Fruit fly (Drosophila melanogaster) Kc167 (cell line): ENCODE measurements around the gene CG10866.

Experiments used
- Myc ChIP-seq: fragments of >200 bp; optimal IDR thresholded peaks from 2 replicates; lab custom pipeline; 2017; ENCODE audit warnings: missing external identifiers
- Sin3A ChIP-seq: fragments of >200 bp; optimal IDR thresholded peaks from 2 replicates; lab custom pipeline; 2018; ENCODE audit warnings: missing external identifiers
- h ChIP-seq: fragments of >200 bp; optimal IDR thresholded peaks from 3 replicates; lab custom pipeline; 2018; ENCODE audit warnings: missing external identifiers
- insv ChIP-seq: fragments of >200 bp; optimal IDR thresholded peaks from 3 replicates; lab custom pipeline; 2018; ENCODE audit warnings: missing external identifiers
- psq ChIP-seq: fragments of >200 bp; optimal IDR thresholded peaks from 2 replicates; lab custom pipeline; 2017; ENCODE audit warnings: missing external identifiers
- ttk ChIP-seq: sonication (Bioruptor generic); optimal IDR thresholded peaks from 2 replicates; lab custom pipeline; 2017; ENCODE audit warnings: missing external identifiers

Gene CG10866

dm6 chr3L:3960877-3961417 lies 23.2 kb upstream of the CG10866 start:
- TF ChIP-seq ttk (no peak), Sin3A (lab: Kevin White, UChicago) (no peak), h (lab: Kevin White, UChicago) (no peak), Myc (lab: Kevin White, UChicago) (no peak), psq (lab: Kevin White, UChicago) (no peak), insv (lab: Kevin White, UChicago) (no peak)

- TF ChIP-seq Myc (lab: Kevin White, UChicago) (no peak), Sin3A (lab: Kevin White, UChicago) (no peak), psq (lab: Kevin White, UChicago) (no peak), insv (lab: Kevin White, UChicago) (no peak), ttk (no peak), h (lab: Kevin White, UChicago) (no peak)
Measured at dm6 chr3L:3952468-3952867, 14.7 kb upstream of the CG10866 start, which contains the start of gene CG14984. Gene CG14984 (minus strand): TSS chr3L:3952550.

- TF ChIP-seq Sin3A (lab: Kevin White, UChicago), result no peak
- no peak for TF ChIP-seq h (lab: Kevin White, UChicago)
- no peak for TF ChIP-seq insv (lab: Kevin White, UChicago)
- TF ChIP-seq Myc (lab: Kevin White, UChicago), result no peak
- TF ChIP-seq ttk, result no peak
- TF ChIP-seq psq (lab: Kevin White, UChicago), result no peak
Measured at dm6 chr3L:3951875-3952274, 14.1 kb upstream of the CG10866 start.

- TF ChIP-seq ttk, result no peak
- no peak for TF ChIP-seq psq (lab: Kevin White, UChicago)
- TF ChIP-seq Myc (lab: Kevin White, UChicago), result no peak
- no peak for TF ChIP-seq Sin3A (lab: Kevin White, UChicago)
- TF ChIP-seq h (lab: Kevin White, UChicago), result no peak
- no peak for TF ChIP-seq insv (lab: Kevin White, UChicago)
Measured at dm6 chr3L:3949205-3949604, 11.4 kb upstream of the CG10866 start, which contains the start of gene CG14983. Gene CG14983 (minus strand): TSS chr3L:3949305.

dm6 chr3L:3947301-3947941 lies 9.6 kb upstream of the CG10866 start, which contains the start of gene CG10853:
Gene CG10853 (plus strand): TSS chr3L:3947891.
- no peak for TF ChIP-seq psq (lab: Kevin White, UChicago)
- no peak for TF ChIP-seq h (lab: Kevin White, UChicago)

dm6 chr3L:3942241-3943028 lies 4.6 kb upstream of the CG10866 start, which contains the start of the genes CG10863 and CG14982:
Gene CG10863 (minus strand): TSS chr3L:3942465.
Gene CG14982 (plus strand): TSS chr3L:3942710.
- TF ChIP-seq psq (lab: Kevin White, UChicago), result no peak
- TF ChIP-seq Myc (lab: Kevin White, UChicago), result no peak
- TF ChIP-seq Sin3A (lab: Kevin White, UChicago), result no peak
- TF ChIP-seq ttk, result no peak
- TF ChIP-seq h (lab: Kevin White, UChicago), result no peak
- TF ChIP-seq insv (lab: Kevin White, UChicago), result no peak

dm6 chr3L:3940075-3940819 lies 2.5 kb upstream of the CG10866 start, which contains the start of gene CG12766:
Gene CG12766 (minus strand): TSS chr3L:3940125.
- TF ChIP-seq Sin3A (lab: Kevin White, UChicago) (no peak), ttk (no peak), Myc (lab: Kevin White, UChicago) (no peak), insv (lab: Kevin White, UChicago) (no peak), psq (lab: Kevin White, UChicago) (no peak), h (lab: Kevin White, UChicago) (no peak)

dm6 chr3L:3935567-3936207 lies 2.1 kb downstream of the CG10866 start, which contains the start of gene Eip63F-1:
Gene Eip63F-1 (minus strand): TSS chr3L:3935617.
- TF ChIP-seq ttk, result no peak
- no peak for TF ChIP-seq Myc (lab: Kevin White, UChicago)
- TF ChIP-seq h (lab: Kevin White, UChicago), result no peak
- TF ChIP-seq psq (lab: Kevin White, UChicago), result no peak
- no peak for TF ChIP-seq Sin3A (lab: Kevin White, UChicago)
- TF ChIP-seq insv (lab: Kevin White, UChicago), result no peak

- no peak for TF ChIP-seq ttk
- TF ChIP-seq insv (lab: Kevin White, UChicago), result no peak
- no peak for TF ChIP-seq Sin3A (lab: Kevin White, UChicago)
- TF ChIP-seq Myc (lab: Kevin White, UChicago), result no peak
- no peak for TF ChIP-seq h (lab: Kevin White, UChicago)
- TF ChIP-seq psq (lab: Kevin White, UChicago), result no peak
Measured at dm6 chr3L:3934110-3934509, 3.7 kb downstream of the CG10866 start.

- TF ChIP-seq h (lab: Kevin White, UChicago), result no peak
- TF ChIP-seq psq (lab: Kevin White, UChicago), result no peak
- TF ChIP-seq Sin3A (lab: Kevin White, UChicago), result no peak
- TF ChIP-seq Myc (lab: Kevin White, UChicago), result no peak
- no peak for TF ChIP-seq insv (lab: Kevin White, UChicago)
- TF ChIP-seq ttk, result no peak
Measured at dm6 chr3L:3933599-3933998, 4.2 kb downstream of the CG10866 start.
